Fruit fly (Drosophila melanogaster) ovary, adult (tissue): Measurements from ENCODE around the gene Sfxn2.
A peak's percentile ranks its signal among the peaks of the same experiment; 100 is the strongest.

Source experiments
- CG17801 ChIP-seq: fragments of 200-800 bp; optimal IDR thresholded peaks from 2 replicates; lab custom pipeline; 2019; ENCODE audit warnings: missing biosample characterization, mild to moderate bottlenecking, missing genetic modification characterization, moderate library complexity; ENCODE audit not compliant: partially characterized antibody

The Sfxn2 gene

DNA sequence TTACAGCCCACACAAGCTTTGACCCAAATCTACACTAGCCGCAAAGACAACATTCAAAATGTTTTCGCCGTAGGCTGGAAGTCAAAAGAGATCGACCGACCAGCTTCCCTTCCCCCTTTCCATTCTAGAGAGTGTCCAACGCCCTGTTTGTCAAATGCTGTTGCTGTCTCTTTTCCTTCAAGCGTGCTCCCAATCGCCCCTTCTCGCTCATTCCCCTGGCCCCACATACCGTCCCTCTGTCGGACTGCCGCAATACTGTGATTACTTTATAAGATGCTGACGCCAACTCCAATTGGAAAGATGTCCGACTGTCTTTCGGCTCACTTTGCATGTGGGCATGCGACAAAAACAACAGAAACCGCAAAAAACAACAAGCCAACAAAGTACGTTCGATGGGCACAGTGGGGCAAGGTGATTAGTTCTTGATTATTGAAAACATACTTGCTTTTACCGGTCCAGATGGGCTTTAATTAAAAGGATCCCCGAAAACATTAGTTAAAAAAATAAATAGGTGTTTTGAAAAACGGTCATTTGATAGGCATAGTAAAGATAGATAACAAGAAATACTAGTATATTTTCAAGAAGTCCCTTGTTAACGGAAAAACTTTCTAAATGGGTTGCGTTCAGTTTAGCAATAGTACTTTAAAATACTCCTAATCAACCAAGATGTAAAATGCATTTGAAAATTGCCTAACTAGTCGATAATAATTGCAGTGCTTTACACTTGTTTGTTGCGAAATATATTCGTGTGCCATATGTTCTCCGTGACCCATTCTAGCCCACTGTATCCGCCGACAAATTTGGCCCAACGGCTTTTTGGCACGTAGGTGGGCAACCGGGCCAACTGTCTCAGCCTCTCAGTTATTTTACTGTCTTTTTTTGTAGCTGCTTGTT lies 17.1 kb downstream of the Sfxn2 start:
- peak; percentile 14 for TF ChIP-seq CG17801

DNA sequence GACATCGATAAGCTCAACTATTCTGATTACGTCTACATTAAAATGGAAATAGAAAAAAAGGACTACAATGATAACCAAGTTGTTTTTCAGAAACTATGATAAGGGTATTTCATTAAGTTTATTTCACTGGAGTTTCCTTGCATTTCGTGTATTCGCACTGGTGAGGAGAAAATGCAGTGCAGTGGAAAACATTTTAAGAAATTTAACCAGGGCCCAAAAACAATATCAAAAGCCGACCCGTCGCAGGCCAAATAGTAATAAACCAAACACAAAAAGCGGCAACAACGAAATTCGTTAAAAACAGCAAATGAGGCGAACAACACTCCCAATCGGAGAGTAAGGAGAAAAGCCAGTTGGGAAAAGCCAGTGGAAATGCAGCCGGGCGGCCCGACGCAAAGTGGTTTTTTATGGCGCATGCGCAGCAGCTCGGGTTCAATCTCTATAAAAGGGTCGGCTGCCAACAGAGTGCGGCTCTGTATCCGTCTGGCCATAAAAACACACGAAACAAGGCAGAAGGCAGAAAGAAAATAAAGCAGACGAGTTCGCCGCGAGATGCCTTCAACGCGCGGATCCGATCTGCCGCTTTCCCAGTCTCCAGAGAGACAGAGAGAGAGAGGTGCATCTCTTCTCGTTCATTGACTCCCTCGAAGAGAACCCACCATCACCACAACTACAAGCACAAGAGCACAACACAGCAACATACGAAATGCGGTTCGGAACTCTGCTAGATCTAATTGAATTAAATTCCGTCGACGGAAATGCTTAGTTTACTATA lies 18.1 kb downstream of the Sfxn2 start:
- TF ChIP-seq CG17801 = no peak

DNA sequence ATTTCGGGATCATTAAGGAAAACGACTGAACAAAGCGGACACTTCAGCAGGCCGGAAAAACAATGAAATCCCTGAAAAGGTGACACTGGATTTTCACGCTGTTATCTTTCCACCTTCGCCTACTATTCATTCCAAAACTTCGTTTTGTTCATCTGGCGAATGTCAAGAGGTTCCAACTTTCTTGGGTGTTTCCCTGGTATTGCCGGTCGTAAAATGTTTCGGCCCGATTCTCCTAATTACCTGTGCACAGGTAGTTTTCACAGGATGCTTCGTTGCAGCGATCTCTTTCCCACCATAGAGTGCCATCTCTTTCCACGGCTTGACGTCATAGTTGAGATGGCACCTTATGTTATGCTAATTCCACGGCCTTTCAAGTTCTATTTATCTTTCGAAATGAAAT lies 20.2 kb downstream of the Sfxn2 start:
- no peak for TF ChIP-seq CG17801

DNA sequence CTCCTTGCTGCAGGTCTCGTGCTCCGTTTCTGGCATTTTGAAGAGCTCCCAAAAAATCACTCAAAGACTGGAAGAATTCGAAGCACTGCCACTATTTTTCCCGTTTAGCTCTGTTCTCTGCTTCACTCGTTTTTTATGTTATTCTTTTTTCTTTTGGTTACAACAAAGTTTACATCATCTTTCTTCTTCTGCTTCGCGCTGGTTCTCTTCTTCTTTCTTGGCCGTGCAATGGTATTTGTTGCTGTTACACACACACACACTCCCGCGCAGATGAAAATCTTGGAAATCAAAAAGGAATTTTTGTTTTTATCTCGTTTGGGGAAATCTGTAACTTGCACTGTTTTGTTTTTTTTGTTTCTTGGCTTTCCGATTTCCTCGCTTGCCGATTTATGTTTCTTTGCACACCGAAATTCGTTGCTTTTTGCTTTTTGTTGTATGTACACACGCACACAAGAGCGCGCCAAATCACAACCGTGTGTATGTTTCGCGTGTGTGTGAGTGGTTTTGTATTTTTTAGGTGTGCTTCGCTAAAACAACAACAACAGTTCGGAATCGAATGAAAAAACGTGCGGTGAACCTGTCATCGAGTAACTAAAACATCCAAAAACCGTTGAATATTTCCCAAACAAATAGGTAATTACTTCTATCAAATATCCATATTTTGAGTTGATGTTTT lies 22.9 kb downstream of the Sfxn2 start:
- TF ChIP-seq CG17801 = no peak

DNA sequence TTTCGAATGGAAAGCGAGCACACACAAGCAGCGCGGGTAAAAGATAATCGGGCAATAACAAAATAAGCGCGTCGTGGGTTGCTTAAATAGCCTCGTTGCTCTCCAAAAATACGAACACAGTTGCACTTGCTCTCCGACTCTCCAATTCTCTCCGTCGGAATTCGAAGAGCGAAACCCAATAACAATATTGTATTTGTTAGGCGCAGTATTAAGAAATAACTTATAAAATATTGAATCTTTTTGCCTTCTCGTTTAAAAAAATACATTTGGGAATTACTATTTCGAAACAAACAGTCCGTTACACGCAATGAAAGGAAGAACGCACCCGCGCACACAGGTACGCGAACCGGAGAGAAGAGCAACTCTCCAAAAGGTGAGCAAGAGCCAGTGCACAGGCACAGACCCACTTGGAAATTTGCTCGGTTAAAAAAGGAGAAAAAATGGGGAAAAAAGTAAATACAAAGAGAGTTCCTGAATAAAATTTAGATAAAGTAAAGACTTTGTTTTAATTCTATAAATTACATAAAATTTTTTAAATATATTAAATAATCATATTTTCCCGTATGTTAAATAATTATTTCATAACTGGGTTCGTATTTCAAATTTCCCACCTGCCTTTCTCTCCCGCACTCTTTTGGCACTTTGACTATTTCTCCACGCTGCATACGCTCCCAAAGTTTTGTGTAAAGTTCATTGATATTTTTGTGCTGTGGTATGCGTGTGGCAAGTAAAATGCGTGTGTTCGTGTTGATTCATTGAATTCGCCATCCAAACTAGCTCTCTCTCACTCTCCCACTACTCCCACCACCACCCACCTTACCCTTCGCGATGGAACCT lies 23.6 kb downstream of the Sfxn2 start, which contains the start of gene Mkp3:
Gene Mkp3, minus strand, starts transcription at position 63 of the 837 bp plus-strand sequence.
- TF ChIP-seq CG17801 = peak; percentile 91

DNA sequence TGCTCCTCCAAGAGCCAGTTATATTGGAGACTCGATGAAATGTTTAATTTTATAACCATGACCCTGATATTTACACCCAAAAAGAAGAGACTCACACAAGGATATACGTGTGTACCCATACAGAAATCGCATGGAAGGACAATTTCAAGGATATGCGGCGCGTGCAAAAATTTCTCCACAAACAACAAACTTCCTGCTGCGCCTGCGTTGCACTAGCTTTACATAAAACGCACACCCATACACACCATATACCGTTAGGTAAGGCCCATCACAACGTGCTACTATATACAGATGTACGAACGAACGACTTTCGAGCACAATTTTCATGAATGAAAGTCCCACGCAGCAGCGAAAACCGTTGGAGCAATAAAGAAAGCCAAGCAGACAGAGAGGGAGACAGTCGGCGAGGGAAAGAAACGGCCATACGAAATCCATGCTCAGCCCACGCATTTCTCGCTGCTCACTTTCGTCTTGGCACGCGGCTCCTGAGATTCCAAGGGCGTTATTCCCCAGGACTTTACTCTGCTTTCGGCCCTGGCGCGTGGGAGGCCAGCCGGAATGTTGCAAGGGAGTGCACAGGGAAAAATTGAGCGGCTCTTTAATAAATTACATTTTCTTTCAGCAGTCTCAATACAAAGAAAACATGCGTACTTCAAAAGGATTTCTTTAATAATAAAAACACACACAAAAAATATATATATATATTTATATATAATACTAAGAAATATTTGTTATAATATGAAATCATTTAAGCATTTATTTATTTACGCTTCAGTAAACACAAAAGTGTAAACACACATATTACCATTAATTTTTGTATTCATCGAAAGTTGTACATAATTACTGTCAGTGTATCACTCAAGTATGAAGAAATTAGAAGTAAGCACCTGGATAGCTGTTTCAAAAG lies 24.7 kb downstream of the Sfxn2 start:
- TF ChIP-seq CG17801 = no peak

DNA sequence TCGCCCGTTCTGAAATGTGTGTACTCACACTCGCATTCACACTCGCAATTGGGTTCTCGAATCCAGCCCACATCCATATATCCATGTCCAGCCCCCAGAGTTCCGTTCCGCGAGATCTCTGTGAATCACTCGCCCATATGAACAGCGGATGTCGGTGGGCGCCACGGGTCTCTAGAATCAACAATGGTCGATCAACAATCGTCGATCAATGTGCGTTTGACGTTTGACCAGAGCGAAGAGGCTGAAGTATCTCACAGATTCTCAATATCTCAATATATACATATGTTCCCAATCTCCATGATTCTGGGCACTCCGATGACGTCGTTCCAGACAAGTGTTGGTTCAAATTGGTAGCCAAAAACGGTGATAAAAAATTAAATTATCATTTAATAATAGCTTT lies 26.2 kb downstream of the Sfxn2 start:
- no peak for TF ChIP-seq CG17801

DNA sequence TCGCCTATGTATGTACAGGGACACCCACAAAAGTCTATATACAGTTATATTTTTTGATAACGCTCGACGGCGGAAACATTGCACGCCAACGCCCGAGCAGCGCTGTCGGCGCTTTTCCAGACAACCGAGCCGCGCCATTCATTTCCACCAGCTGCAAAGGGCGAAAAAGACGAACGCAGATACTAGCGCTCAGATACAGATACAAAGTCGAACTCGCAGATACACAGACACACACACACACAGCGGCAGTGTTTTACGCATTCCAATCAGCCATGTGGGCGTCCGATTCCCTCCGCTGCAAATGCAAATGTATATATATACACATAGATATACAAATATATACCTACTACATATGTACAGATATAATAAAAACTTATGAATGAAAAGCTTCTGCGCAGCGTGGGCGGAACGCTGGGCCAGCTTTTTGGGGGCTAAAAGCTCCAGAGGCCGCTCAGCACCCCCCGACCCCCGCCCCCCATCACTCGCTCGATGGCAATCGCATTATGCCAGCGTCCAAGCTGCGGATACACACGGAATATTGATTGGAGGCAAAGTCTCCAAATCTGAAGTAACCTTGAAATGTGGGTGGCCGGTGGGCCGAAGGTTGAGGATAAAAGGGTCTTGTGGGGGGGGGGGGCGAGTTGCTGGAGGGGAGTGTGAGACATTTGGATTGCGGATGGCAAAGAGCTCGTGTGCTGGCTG lies 28.6 kb downstream of the Sfxn2 start:
- TF ChIP-seq CG17801 = no peak

DNA sequence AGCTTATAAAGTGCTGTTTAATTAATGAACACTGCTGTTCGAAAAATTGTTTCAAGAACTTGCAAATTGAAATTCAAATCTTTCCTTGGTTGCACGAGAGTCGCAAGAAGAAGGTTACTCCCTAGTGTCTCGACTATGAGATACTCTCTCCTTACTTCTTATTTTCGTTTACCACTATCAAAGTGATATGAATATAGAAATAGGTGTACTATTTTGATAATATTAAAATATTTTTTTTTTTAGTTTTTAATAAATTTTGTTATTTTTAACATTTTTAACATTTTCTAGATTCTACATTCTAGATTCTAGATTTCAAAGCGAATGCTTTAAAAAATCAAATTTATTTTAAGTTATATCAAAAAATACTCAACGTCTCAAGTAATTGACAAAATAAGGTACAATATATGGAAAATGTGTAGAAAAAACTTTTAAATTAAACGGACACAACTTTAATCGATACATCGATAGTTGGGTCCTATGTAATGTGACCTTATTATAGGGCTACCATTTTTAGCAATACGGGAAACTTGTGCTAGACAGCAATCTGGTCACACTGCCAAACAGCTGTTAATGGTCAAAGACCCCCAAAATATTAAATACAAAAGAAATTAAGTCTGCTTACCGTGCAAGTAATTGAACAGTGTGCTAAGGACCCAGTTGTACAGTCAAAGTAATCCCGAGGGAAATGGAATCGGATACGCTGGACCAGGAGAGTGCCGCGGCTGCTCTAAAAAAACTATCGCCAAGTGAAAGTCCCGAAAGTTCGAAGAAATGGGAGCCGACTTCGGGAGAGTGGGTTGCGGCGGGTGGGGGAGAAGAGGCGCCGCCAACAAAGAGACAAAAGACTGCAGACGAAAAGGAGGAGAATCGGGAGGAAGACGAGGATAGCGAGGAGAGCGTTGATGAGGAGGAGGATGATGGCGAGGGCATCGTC lies 29.4 kb downstream of the Sfxn2 start, which contains the start of gene MESR6:
Gene MESR6, plus strand, starts transcription at position 546 of the 934 bp plus-strand sequence.
- peak; percentile 22 for TF ChIP-seq CG17801

DNA sequence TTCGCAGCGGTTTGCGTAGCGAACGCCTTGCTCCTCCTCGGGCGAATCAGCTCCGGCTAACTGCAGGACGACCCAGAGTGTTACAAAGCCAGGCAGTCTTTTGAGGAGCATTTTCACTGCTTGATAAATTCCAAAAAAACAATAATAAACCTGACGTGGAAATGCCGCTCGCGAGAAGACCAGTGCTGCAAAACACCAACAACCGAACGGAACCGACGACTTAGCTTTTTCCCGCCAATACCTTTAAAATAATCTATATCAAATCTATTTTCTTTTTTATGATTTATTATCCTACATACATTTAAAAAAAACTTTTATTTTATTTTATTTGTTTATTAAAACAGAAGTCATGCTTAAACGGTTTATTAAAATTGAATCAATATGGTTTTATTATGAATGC lies 33.1 kb downstream of the Sfxn2 start, which contains the start of gene CNPYb:
Gene CNPYb, minus strand, starts transcription at position 186 of the 400 bp plus-strand sequence.
- no peak for TF ChIP-seq CG17801

DNA sequence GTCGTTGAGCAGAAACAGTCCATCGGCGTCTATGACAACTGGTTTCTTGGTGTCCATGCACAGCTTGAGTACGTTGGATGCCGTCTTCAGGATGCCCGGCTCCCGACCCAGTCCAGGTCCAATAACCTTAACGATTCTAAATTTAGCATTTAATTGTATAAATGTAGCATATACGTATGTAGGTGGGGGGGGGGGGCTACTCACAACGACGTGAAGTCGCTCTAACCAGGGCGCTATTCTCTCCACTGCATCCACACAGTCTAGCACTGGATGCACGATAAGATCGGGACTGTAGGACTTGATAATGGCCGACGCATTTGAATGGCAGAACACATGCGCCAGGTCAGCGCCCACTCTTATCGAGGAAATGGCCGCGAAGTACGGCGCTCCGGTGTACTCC lies 34.1 kb downstream of the Sfxn2 start:
- no peak for TF ChIP-seq CG17801

DNA sequence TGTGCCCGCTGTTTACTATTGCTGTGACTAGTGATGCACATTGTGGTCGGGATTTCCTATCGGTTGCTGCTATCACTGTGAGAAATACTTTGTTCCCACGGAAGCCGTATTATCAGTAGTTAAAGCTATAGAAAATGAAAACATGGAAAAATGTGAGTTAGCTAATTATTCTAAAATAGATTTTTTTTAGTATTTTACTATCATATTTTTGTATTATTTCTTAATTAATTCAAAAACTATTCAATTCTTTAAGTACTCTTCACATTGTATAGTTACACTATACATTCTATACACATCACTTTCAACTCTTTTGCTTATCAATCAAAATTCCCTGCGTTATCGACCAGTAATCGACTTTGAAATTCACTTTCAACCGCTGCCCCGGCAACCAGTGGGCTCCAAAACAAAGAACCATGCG lies 34.7 kb downstream of the Sfxn2 start, which contains the start of the genes Naxd and CG14079:
Gene Naxd, minus strand, starts transcription at position 45 of the 418 bp plus-strand sequence.
Gene CG14079, plus strand, starts transcription at position 335 of the 418 bp plus-strand sequence.
- peak; percentile 90 for TF ChIP-seq CG17801

DNA sequence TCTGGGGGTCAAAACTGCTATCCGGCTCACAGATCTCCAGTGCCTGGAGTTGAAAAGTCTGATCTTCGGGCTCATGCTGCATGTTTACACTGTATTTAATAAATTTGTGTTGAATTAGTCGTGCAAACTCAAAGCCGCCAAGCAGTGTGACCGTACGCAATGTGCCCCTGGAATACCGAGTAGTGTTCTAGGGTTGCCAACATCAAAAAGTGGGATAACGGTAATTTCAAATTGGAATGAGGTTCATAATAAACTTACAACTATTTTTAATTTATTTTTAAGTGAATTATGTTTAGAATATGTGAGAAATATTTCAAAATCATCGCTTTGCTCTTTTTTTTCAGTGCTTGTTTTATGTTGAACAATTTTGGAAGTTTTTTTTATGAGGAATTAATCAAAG lies 37.2 kb downstream of the Sfxn2 start, which contains the start of gene Gem2:
Gene Gem2, minus strand, starts transcription at position 176 of the 400 bp plus-strand sequence.
- TF ChIP-seq CG17801 = no peak
